Worm (Caenorhabditis elegans): ENCODE data around the gene F02D10.3.
A peak's percentile ranks its signal among the peaks of the same experiment; 100 is the strongest.

F02D10.3 gene

ce11 chrX:13451578-13451977 lies 10.8 kb downstream of the F02D10.3 start, which contains the start of gene F02D10.6:
TSS of gene F02D10.6 (minus strand) at chrX:13451678.
- TF ChIP-seq efl-1 (optimal IDR thresholded peaks at IDR 0.05) (no peak), efl-1 (GFP tag; optimal IDR thresholded peaks at IDR 0.05 in 1 of 2) (peak in 1 of 2 experiments; percentile 32), fkh-4 (tag; optimal IDR thresholded peaks at IDR 0.05; ENCODE audit: borderline replicate concordance) (no peak)

- TF ChIP-seq elt-2 (tag; optimal IDR thresholded peaks at IDR 0.05) (peak; percentile 32), tbx-2 (tag; optimal IDR thresholded peaks at IDR 0.05) (peak; percentile 54), nhr-47 (tag; optimal IDR thresholded peaks at IDR 0.05) (peak; percentile 80), unc-130 (tag; optimal IDR thresholded peaks at IDR 0.05) (peak; percentile 48), unc-86 (tag; optimal IDR thresholded peaks at IDR 0.05) (peak; percentile 38), nhr-71 (tag; optimal IDR thresholded peaks at IDR 0.05) (peak; percentile 75), nhr-20 (tag; optimal IDR thresholded peaks at IDR 0.05) (peak; percentile 60), nhr-90 (tag; optimal IDR thresholded peaks at IDR 0.05; ENCODE audit: poor library complexity) (peak; percentile 75), C16A3.4 (tag; optimal IDR thresholded peaks at IDR 0.05) (peak; percentile 34), lin-35 (GFP tag; optimal IDR thresholded peaks at IDR 0.05) (peak; percentile 28 to 67), irx-1 (tag; optimal IDR thresholded peaks at IDR 0.05) (peak; percentile 46), grh-1 (GFP tag; IDR thresholded peaks at IDR 0.05) (peak; percentile 56), fkh-10 (GFP tag; optimal IDR thresholded peaks at IDR 0.05) (peak; percentile 11), fos-1 (tag; optimal IDR thresholded peaks at IDR 0.05) (peak; percentile 50), dsc-1 (tag; optimal IDR thresholded peaks at IDR 0.05) (peak; percentile 84), nhr-19 (GFP tag; conservative IDR thresholded peaks at IDR 0.05) (peak; percentile 70), swsn-7 (tag; optimal IDR thresholded peaks at IDR 0.05) (peak; percentile 60), elt-3 (tag; optimal IDR thresholded peaks at IDR 0.05) (peak in 3 of 6 experiments; percentile 18 to 35 (median 31)), mdl-1 (tag; optimal IDR thresholded peaks at IDR 0.05) (peak in 1 of 2 experiments; percentile 56), lin-15B (tag; optimal IDR thresholded peaks at IDR 0.05) (peak; percentile 7), lsy-2 (tag; optimal IDR thresholded peaks at IDR 0.05) (peak; percentile 26 to 42), snpc-4 (tag; optimal IDR thresholded peaks at IDR 0.05) (peak; percentile 13), fkh-8 (tag; optimal IDR thresholded peaks at IDR 0.05) (peak; percentile 56), nhr-77 (tag; optimal IDR thresholded peaks at IDR 0.05) (peak; percentile 34), lin-14 (GFP tag; optimal IDR thresholded peaks at IDR 0.05) (peak; percentile 72), jun-1 (tag; optimal IDR thresholded peaks at IDR 0.05) (peak; percentile 55), lir-3 (tag; optimal IDR thresholded peaks at IDR 0.05; ENCODE audit: poor library complexity) (peak; percentile 39), sox-4 (tag; optimal IDR thresholded peaks at IDR 0.05) (peak; percentile 69), ceh-82 (tag; optimal IDR thresholded peaks at IDR 0.05) (peak; percentile 43 to 44 (median 44)), egl-13 (tag; optimal IDR thresholded peaks at IDR 0.05) (peak; percentile 51), efl-1 (optimal IDR thresholded peaks at IDR 0.05) (peak; percentile 18 to 24), efl-1 (GFP tag; optimal IDR thresholded peaks at IDR 0.05 in 1 of 2) (peak in 1 of 2 experiments; percentile 87), nhr-85 (tag) (peak; percentile 79), xbp-1 (tag; optimal IDR thresholded peaks at IDR 0.05) (peak; percentile 47), ceh-88 (GFP tag; IDR thresholded peaks at IDR 0.05) (peak; percentile 31; the same call in 1 of the 2 replicates), dpl-1 (GFP tag; optimal IDR thresholded peaks at IDR 0.05) (peak in 1 of 3 experiments; percentile 10), lin-13 (GFP tag; optimal IDR thresholded peaks at IDR 0.05) (peak; percentile 38), rnt-1 (tag; optimal IDR thresholded peaks at IDR 0.05) (peak; percentile 68), snu-23 (GFP tag; optimal IDR thresholded peaks at IDR 0.05) (peak; percentile 83), sup-37 (GFP tag; optimal IDR thresholded peaks at IDR 0.05) (peak; percentile 23), ceh-8 (GFP tag; optimal IDR thresholded peaks at IDR 0.05) (peak; percentile 48), mep-1 (tag; optimal IDR thresholded peaks at IDR 0.05) (peak; percentile 57), ztf-11 (tag; optimal IDR thresholded peaks at IDR 0.05) (peak in 1 of 2 experiments; percentile 39)
These were observed 13.7 kb downstream of the F02D10.3 start for ce11 chrX:13448665-13449099.
